Fruit fly (Drosophila melanogaster) whole organism, wandering third instar larva: Measurements from ENCODE around the gene CG15422.

Experiments
- Dfd ChIP-seq: fragments of >200 bp; optimal IDR thresholded peaks from 2 replicates; lab custom pipeline; 2017; ENCODE audit warnings: missing biosample characterization, missing genetic modification characterization
- Hnf4 ChIP-seq: fragments of 200-800 bp; sonication (Bioruptor generic); optimal IDR thresholded peaks from 2 replicates; lab custom pipeline; 2016; ENCODE audit warnings: missing biosample characterization, mild to moderate bottlenecking, missing genetic modification characterization
- Hr83 ChIP-seq: fragments of 200-300 bp; sonication (Bioruptor generic); optimal IDR thresholded peaks from 2 replicates; lab custom pipeline; 2016; ENCODE audit warnings: missing biosample characterization, mild to moderate bottlenecking, missing genetic modification characterization, moderate library complexity; ENCODE audit not compliant: poor library complexity, severe bottlenecking
- Mio ChIP-seq: sonication (Bioruptor generic); optimal IDR thresholded peaks from 2 replicates; lab custom pipeline; 2016; ENCODE audit warnings: missing biosample characterization, missing genetic modification characterization
- Rel ChIP-seq, 2 experiments: fragments of 200-800 bp; sonication (Bioruptor generic) in 1 of 2; optimal IDR thresholded peaks; 2 replicates in 1 of 2; 3 replicates in 1 of 2; lab custom pipeline; 2016 to 2019; ENCODE audit warnings: mild to moderate bottlenecking in 2 of 2, missing biosample characterization in 2 of 2, missing genetic modification characterization in 2 of 2, moderate library complexity in 1 of 2
- brk ChIP-seq: fragments of 200-800 bp; sonication (Bioruptor generic); optimal IDR thresholded peaks from 2 replicates; lab custom pipeline; 2016; ENCODE audit warnings: missing biosample characterization, mild to moderate bottlenecking, missing genetic modification characterization
- jim ChIP-seq: fragments of 175-275, 200-325 bp; sonication (Bioruptor generic); optimal IDR thresholded peaks from 2 replicates; lab custom pipeline; 2016; ENCODE audit warnings: missing biosample characterization, mild to moderate bottlenecking, missing genetic modification characterization
- sage ChIP-seq: fragments of 200-800 bp; sonication (Bioruptor generic); optimal IDR thresholded peaks from 2 replicates; lab custom pipeline; 2016; ENCODE audit warnings: missing biosample characterization, mild to moderate bottlenecking, missing genetic modification characterization
- woc ChIP-seq: sonication (Bioruptor generic); optimal IDR thresholded peaks from 2 replicates; lab custom pipeline; 2016; ENCODE audit warnings: missing biosample characterization, mild to moderate bottlenecking, missing genetic modification characterization

dm6 chr2L:4052346-4052745, 47.6 kb downstream of the CG15422 start:
- TF ChIP-seq sage (GFP tag; lab: Kevin White, UChicago) (no peak), Hnf4 (GFP tag; lab: Kevin White, UChicago) (no peak), jim (GFP tag; lab: Kevin White, UChicago) (no peak), Dfd (GFP tag; lab: Kevin White, UChicago) (no peak), Rel (GFP tag; optimal IDR thresholded peaks at IDR 0.05; lab: Kevin White, UChicago) (no peak), Rel (tag; optimal IDR thresholded peaks at IDR 0.05; lab: Kevin White, UChicago) (no peak), brk (GFP tag; lab: Kevin White, UChicago) (no peak), Mio (GFP tag; lab: Kevin White, UChicago) (no peak), woc (GFP tag; lab: Kevin White, UChicago) (no peak), Hr83 (GFP tag; lab: Kevin White, UChicago) (no peak)
